Fruit fly (Drosophila melanogaster) whole organism, adult: Measurements from ENCODE around the gene CG11563.

ENCODE experiments used
- CG12768 ChIP-seq: fragments of 200-800 bp; sonication (Bioruptor generic); optimal IDR thresholded peaks from 2 replicates; lab custom pipeline; 2017; ENCODE audit warnings: missing biosample characterization, missing genetic modification characterization, mild to moderate bottlenecking, moderate library complexity, missing genetic modification reagents
- cic ChIP-seq: fragments of 200-800 bp; sonication (Bioruptor generic); optimal IDR thresholded peaks from 2 replicates; lab custom pipeline; 2017; ENCODE audit warnings: missing biosample characterization, mild to moderate bottlenecking, missing genetic modification characterization, moderate library complexity
- tj ChIP-seq: fragments of 200-800 bp; sonication (Bioruptor generic); optimal IDR thresholded peaks from 3 replicates; lab custom pipeline; 2017; ENCODE audit warnings: missing biosample characterization, mild to moderate bottlenecking, missing genetic modification characterization, moderate library complexity
- toe ChIP-seq: fragments of 200-800 bp; sonication (Bioruptor generic); optimal IDR thresholded peaks from 2 replicates; lab custom pipeline; 2016; ENCODE audit warnings: missing biosample characterization, missing genetic modification characterization

DNA sequence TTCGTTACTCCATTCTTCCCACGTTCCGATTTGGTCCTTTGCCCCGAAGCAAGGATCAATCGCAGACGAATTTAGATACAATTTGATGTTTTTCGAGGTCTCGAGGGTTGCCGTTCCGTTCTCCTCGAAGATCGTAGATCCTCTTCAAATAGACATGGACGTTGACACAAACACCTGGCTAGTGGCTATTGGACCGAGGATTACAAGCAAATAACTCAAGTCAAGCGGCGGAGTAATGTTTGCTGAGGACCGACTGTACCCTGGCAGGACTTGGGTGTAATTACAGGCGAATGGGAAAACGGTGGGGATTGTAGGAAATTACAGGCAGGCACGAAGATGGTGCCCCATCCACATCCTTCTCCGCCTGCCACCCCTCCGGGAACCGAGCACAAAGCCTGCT lies 39.2 kb upstream of the CG11563 start:
- TF ChIP-seq toe (no peak), cic (GFP tag; lab: Kevin White, UChicago) (no peak), CG12768 (no peak), tj (no peak)
